Fruit fly (Drosophila melanogaster) whole organism, prepupa: Measurements from ENCODE around the gene CG31191.

Experiments
- CG11902 ChIP-seq: fragments of 200-800 bp; sonication (Bioruptor generic); optimal IDR thresholded peaks from 3 replicates; lab custom pipeline; 2016; ENCODE audit warnings: missing biosample characterization, missing genetic modification characterization
- CG1621 ChIP-seq: fragments of 200-800 bp; sonication (Bioruptor generic); optimal IDR thresholded peaks from 3 replicates; lab custom pipeline; 2018; ENCODE audit warnings: missing biosample characterization, mild to moderate bottlenecking, missing genetic modification characterization
- CG16779 ChIP-seq: fragments of 200-800 bp; sonication (Bioruptor generic); optimal IDR thresholded peaks from 3 replicates; lab custom pipeline; 2017; ENCODE audit warnings: missing biosample characterization, mild to moderate bottlenecking, missing genetic modification characterization
- CG31627 ChIP-seq: fragments of 200-800 bp; sonication (Bioruptor generic); optimal IDR thresholded peaks from 3 replicates; lab custom pipeline; 2016; ENCODE audit warnings: missing biosample characterization, missing genetic modification characterization
- CG4318 ChIP-seq: fragments of 200-800 bp; sonication (Bioruptor generic); optimal IDR thresholded peaks from 3 replicates; lab custom pipeline; 2017; ENCODE audit warnings: missing biosample characterization, mild to moderate bottlenecking, missing genetic modification characterization
- CG8632 ChIP-seq: fragments of 200-800 bp; sonication (Bioruptor generic); optimal IDR thresholded peaks from 3 replicates; lab custom pipeline; 2016; ENCODE audit warnings: missing biosample characterization, missing genetic modification characterization
- Gug ChIP-seq: fragments of 200-800 bp; sonication (Bioruptor generic); IDR thresholded peaks from 2 replicates; pipeline ENCODE4 v1.3.6; 2022; ENCODE audit warnings: missing biosample characterization, missing genetic modification characterization
- eg ChIP-seq: fragments of 200-800 bp; sonication (Bioruptor generic); IDR thresholded peaks from 3 replicates; pipeline ENCODE4 v1.3.6; 2022; ENCODE audit warnings: missing biosample characterization, missing genetic modification characterization
- fd85E ChIP-seq: fragments of 200-800 bp; sonication (Bioruptor generic); optimal IDR thresholded peaks from 3 replicates; lab custom pipeline; 2016; ENCODE audit warnings: missing biosample characterization, missing genetic modification characterization

dm6 chr3R:20870736-20871135 is 74.6 kb downstream of the CG31191 start, which contains the start of gene TotA:
- TF ChIP-seq CG16779 (tag; lab: Kevin White, UChicago): no peak
- no peak for TF ChIP-seq CG4318 (GFP tag; lab: Kevin White, UChicago)
- TF ChIP-seq Gug (GFP tag; lab: Robert Waterston, UW): no peak
- TF ChIP-seq CG8632 (GFP tag; lab: Kevin White, UChicago): no peak
- TF ChIP-seq fd85E (GFP tag; lab: Kevin White, UChicago): no peak
- TF ChIP-seq eg: no peak
- no peak for TF ChIP-seq CG31627 (GFP tag; lab: Kevin White, UChicago)
- TF ChIP-seq CG1621: no peak
- TF ChIP-seq CG11902 (GFP tag; lab: Kevin White, UChicago): no peak
